Worm (Caenorhabditis elegans) whole organism, L2 larva: Measurements from ENCODE around the gene F27C8.2.
"Not testable (repeated sequence)": the region's sequence is repeated elsewhere in the genome, so short reads cannot be mapped to it uniquely, and the experiment has no call there.

Experiments
- alr-1 ChIP-seq: fragments of 150-350 bp; optimal IDR thresholded peaks from 2 replicates; lab custom pipeline; 2014; ENCODE audit warnings: missing biosample characterization, missing genetic modification characterization
- ama-1 ChIP-seq: fragments of 150-350 bp; optimal IDR thresholded peaks from 2 replicates; lab custom pipeline; 2018; ENCODE audit warnings: inconsistent platforms
- egl-27 ChIP-seq: sonication (generic microtip); optimal IDR thresholded peaks from 3 replicates; lab custom pipeline; 2017; ENCODE audit warnings: missing biosample characterization, missing genetic modification reagents, missing genetic modification characterization
- fos-1 ChIP-seq: fragments of 150-350 bp; optimal IDR thresholded peaks from 2 replicates; lab custom pipeline; 2014; ENCODE audit warnings: missing biosample characterization, missing genetic modification characterization
- nhr-237 ChIP-seq: fragments of 150-350 bp; optimal IDR thresholded peaks from 2 replicates; lab custom pipeline; 2014; ENCODE audit warnings: missing biosample characterization, missing genetic modification characterization
- ztf-11 ChIP-seq: sonication (generic microtip); optimal IDR thresholded peaks from 2 replicates; lab custom pipeline; 2017; ENCODE audit warnings: missing biosample characterization, missing genetic modification characterization

- TF ChIP-seq egl-27; ztf-11 (tag; lab: Kevin White, UChicago); alr-1 (tag; lab: Kevin White, UChicago); nhr-237 (tag; lab: Kevin White, UChicago); ama-1 (lab: Kevin White, UChicago); fos-1: not testable (repeated sequence)
These were observed at the start of gene F27C8.2, which contains the start of gene F27C8.3 for ce11 chrIV:9595779-9596406.
